Fruit fly (Drosophila melanogaster) whole organism, wandering third instar larva: ENCODE measurements around the gene TORIP.

Experiments used
- Hr78 ChIP-seq: fragments of >200 bp; optimal IDR thresholded peaks from 2 replicates; lab custom pipeline; 2017; ENCODE audit warnings: missing biosample characterization, missing genetic modification characterization
- h ChIP-seq: fragments of 200-800 bp; sonication (Bioruptor generic); optimal IDR thresholded peaks from 3 replicates; lab custom pipeline; 2016; ENCODE audit warnings: missing biosample characterization, mild to moderate bottlenecking, missing genetic modification characterization
- tai ChIP-seq: sonication (Bioruptor generic); optimal IDR thresholded peaks from 2 replicates; lab custom pipeline; 2016; ENCODE audit warnings: missing biosample characterization, missing genetic modification characterization

- TF ChIP-seq tai (GFP tag; lab: Kevin White, UChicago) (no peak), Hr78 (GFP tag; lab: Kevin White, UChicago) (no peak), h (no peak)
These were observed 39.6 kb upstream of the TORIP start for dm6 chr3L:19844507-19844906.
